Worm (Caenorhabditis elegans): ENCODE results near the gene arrd-1.
A peak's percentile ranks its signal among the peaks of the same experiment; 100 is the strongest.

The arrd-1 gene

DNA sequence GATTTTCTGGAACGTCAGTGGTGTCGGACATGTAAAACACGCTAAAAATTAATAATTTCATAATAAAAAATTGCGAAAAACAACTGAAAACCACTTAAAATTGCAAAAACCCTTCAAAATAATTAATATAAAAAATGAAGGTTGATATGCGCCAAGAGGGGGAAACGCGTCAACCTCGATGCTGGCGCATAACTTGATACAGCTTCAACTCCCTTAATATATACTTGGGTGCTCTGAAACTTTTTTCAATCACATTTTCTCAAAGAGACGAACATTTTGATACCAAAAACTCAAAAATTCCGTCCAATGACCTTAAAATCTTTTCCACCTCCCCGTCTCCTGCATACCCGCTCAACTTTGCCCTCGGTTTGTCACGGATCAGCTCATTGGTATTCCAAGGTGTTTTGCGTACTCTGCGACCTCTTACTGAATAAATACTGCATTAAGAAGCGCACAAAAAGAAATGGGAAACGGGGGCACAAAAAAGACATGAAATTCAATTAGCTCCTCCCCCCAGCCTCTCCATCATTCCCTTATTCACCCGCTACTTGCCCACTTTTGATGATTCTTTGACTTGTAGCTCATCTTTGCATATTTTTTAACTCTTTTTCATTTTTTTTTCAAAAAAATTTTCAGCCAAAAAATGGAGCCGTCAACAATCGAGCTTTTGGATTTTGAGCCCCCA is 23.2 kb downstream of the arrd-1 start, which contains the start of the genes K07E8.7 and frpr-14 (continued):
- TF ChIP-seq mab-9 (GFP tag; IDR thresholded peaks at IDR 0.05) (no peak), tbx-2 (tag; optimal IDR thresholded peaks at IDR 0.05) (peak; percentile 4), lin-35 (GFP tag; optimal IDR thresholded peaks at IDR 0.05) (peak; percentile 52 to 64), unc-86 (tag; optimal IDR thresholded peaks at IDR 0.05) (peak; percentile 6), pax-3 (tag; optimal IDR thresholded peaks at IDR 0.05) (no peak), hlh-4 (tag; optimal IDR thresholded peaks at IDR 0.05) (no peak), C16A3.4 (tag; optimal IDR thresholded peaks at IDR 0.05) (no peak), skn-1 (tag; optimal IDR thresholded peaks at IDR 0.05) (peak; percentile 5), aha-1 (tag; optimal IDR thresholded peaks at IDR 0.05) (no peak), nhr-85 (tag) (peak; percentile 71), jun-1 (tag; optimal IDR thresholded peaks at IDR 0.05) (no peak), unc-62 (GFP tag; optimal IDR thresholded peaks at IDR 0.05) (no peak), grh-1 (GFP tag; IDR thresholded peaks at IDR 0.05) (peak; percentile 28; the same call in 1 of the 2 replicates), snu-23 (GFP tag; optimal IDR thresholded peaks at IDR 0.05) (no peak), nhr-47 (tag; optimal IDR thresholded peaks at IDR 0.05) (peak; percentile 56), F16B12.6 (tag; optimal IDR thresholded peaks at IDR 0.05) (no peak), nhr-77 (tag; optimal IDR thresholded peaks at IDR 0.05) (no peak), nhr-20 (tag; optimal IDR thresholded peaks at IDR 0.05) (peak; percentile 16), dpl-1 (GFP tag; optimal IDR thresholded peaks at IDR 0.05) (peak in 2 of 3 experiments; percentile 37 to 47)

DNA sequence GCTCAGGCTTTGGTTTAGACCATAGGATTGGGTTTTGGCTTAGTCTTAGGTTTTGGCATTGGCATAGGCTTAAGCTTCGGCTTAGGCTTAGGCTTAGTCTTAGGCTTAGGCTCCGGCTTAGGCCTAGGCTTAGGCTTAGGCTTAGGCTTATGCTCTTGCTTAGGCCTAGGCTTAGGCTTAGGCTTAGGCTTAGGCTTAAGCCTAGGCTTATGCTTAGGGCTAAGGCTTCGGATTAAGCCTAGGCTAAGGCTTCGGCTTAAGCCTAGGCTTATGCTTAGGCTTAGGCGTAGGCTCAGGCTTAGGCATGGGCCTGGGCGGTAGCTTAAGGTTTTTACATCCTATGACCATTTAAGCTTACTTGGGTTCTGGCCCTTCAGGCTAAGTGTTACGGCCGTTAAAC is 24.0 kb downstream of the arrd-1 start:
- TF ChIP-seq sup-37 (GFP tag; optimal IDR thresholded peaks at IDR 0.05) (no peak), zip-4 (GFP tag; optimal IDR thresholded peaks at IDR 0.05) (no peak), pqm-1 (tag; optimal IDR thresholded peaks at IDR 0.05) (no peak), ceh-90 (tag; optimal IDR thresholded peaks at IDR 0.05) (no peak), lsy-2 (tag; optimal IDR thresholded peaks at IDR 0.05) (no peak), ceh-82 (tag; optimal IDR thresholded peaks at IDR 0.05) (no peak), mdl-1 (tag; optimal IDR thresholded peaks at IDR 0.05) (no peak), ces-1 (GFP tag; optimal IDR thresholded peaks at IDR 0.05) (no peak), tlp-1 (tag; optimal IDR thresholded peaks at IDR 0.05) (no peak), irx-1 (tag; optimal IDR thresholded peaks at IDR 0.05) (no peak), ceh-63 (GFP tag; optimal IDR thresholded peaks at IDR 0.05) (no peak), elt-3 (tag; optimal IDR thresholded peaks at IDR 0.05) (no peak), fkh-10 (GFP tag; optimal IDR thresholded peaks at IDR 0.05) (no peak), fkh-8 (tag; optimal IDR thresholded peaks at IDR 0.05) (no peak)

DNA sequence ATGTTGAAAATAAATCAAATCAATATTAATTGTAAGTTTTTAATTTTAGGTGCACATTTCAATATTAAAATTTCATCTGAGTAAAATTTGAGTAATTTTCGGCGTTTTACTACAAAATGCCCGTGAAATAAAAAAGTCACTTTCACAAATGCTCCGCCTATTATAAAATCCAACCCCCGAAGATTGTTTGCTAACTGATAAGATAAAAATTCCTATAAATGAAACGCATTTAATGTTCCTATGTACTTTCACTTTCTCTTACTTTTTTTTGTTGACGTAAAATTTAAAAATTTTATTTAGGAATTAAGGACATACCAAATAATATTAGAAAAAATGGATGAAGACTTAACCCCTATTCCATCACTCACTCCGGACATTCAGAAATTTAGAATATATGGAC is 31.1 kb downstream of the arrd-1 start, which contains the start of gene sdz-24:
Gene sdz-24 (plus strand): TSS at position 301 of the 400 bp plus-strand sequence.
- no peak for TF ChIP-seq mep-1 (tag; optimal IDR thresholded peaks at IDR 0.05)
- TF ChIP-seq C04F5.9 (tag; optimal IDR thresholded peaks at IDR 0.05), result no peak
- no peak for TF ChIP-seq isw-1 (GFP tag; IDR thresholded peaks at IDR 0.05)

DNA sequence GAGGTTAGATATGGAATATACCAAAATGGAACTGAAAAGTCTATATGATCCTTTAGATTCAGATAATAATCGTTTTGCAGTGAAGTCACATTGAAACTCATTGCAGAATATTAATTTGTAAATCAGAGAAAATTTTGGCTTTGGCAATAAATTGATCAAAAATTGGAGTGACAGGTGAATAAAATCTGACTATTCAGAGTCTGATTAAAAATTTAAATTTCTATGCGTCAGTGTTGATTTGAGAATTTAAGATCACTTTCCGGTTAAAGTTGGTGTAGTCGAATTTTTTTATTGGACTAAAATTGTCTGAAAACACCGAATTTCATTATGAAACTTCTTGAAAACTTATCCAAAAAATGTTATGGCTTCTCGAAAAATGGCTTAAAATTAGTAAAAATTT is 34.4 kb downstream of the arrd-1 start, which contains the start of gene sri-45:
Gene sri-45 (minus strand): TSS at position 101 of the 400 bp plus-strand sequence.
- TF ChIP-seq dsc-1 (tag; optimal IDR thresholded peaks at IDR 0.05) (no peak), vab-15 (tag; optimal IDR thresholded peaks at IDR 0.05) (no peak), skn-1 (tag; optimal IDR thresholded peaks at IDR 0.05) (no peak), elt-3 (tag; optimal IDR thresholded peaks at IDR 0.05) (no peak), ztf-11 (tag; optimal IDR thresholded peaks at IDR 0.05) (no peak), isw-1 (GFP tag; IDR thresholded peaks at IDR 0.05) (no peak)

Measured in whole organism, L1 larva.